Fruit fly (Drosophila melanogaster): Measurements from ENCODE around the gene del.
A peak's percentile ranks its signal among the peaks of the same experiment; 100 is the strongest.

The del gene

dm6 chr2L:21156156-21157040 lies 8.1 kb upstream of the del start, which contains the start of the genes Mpp6 and E2f2 (continued):
- TF ChIP-seq CG8924 (tag; optimal IDR thresholded peaks at IDR 0.05) = peak; percentile 13
- peak; percentile 41 for TF ChIP-seq tio (GFP tag; optimal IDR thresholded peaks at IDR 0.05)
- no peak for TF ChIP-seq run (tag; optimal IDR thresholded peaks at IDR 0.05)
- TF ChIP-seq CG7357 (GFP tag; IDR thresholded peaks at IDR 0.05) = no peak
- peak; percentile 15; the same call in 1 of the 2 replicates for TF ChIP-seq H2.0 (GFP tag; IDR thresholded peaks at IDR 0.05)
- peak; percentile 16 for TF ChIP-seq Bteb2 (GFP tag; optimal IDR thresholded peaks at IDR 0.05)
- TF ChIP-seq CG32772 (GFP tag; IDR thresholded peaks at IDR 0.05) = peak; percentile 61
- TF ChIP-seq CG7987 (GFP tag; optimal IDR thresholded peaks at IDR 0.05) = peak; percentile 28
- no peak for TF ChIP-seq crc (GFP tag; optimal IDR thresholded peaks at IDR 0.05)
- TF ChIP-seq stwl (tag; optimal IDR thresholded peaks at IDR 0.05) = peak; percentile 46
- TF ChIP-seq bigmax (GFP tag; optimal IDR thresholded peaks at IDR 0.05) = no peak
- TF ChIP-seq ftz-f1 (GFP tag; optimal IDR thresholded peaks at IDR 0.05) = no peak
- TF ChIP-seq otp (GFP tag; IDR thresholded peaks at IDR 0.05) = no peak
- peak; percentile 33 for TF ChIP-seq trem (tag; optimal IDR thresholded peaks at IDR 0.05)
- peak; percentile 21 for TF ChIP-seq Fer1 (GFP tag; optimal IDR thresholded peaks at IDR 0.05)
- peak; percentile 22 for TF ChIP-seq CoRest (tag; optimal IDR thresholded peaks at IDR 0.05)
- TF ChIP-seq E2f2 (GFP tag; IDR thresholded peaks at IDR 0.05) = peak; percentile 93
- peak; percentile 78 for TF ChIP-seq pzg (GFP tag; optimal IDR thresholded peaks at IDR 0.05)
- peak in 1 of 2 experiments; percentile 16 for TF ChIP-seq Pdp1 (GFP tag; optimal IDR thresholded peaks at IDR 0.05)
- TF ChIP-seq abd-A (tag; optimal IDR thresholded peaks at IDR 0.05) = no peak
- TF ChIP-seq E2f1 (GFP tag; IDR thresholded peaks at IDR 0.05) = no peak
- peak; percentile 59; the same call in 2 of the 3 replicates for TF ChIP-seq CG11456 (GFP tag; IDR thresholded peaks at IDR 0.05)
- peak; percentile 24 for TF ChIP-seq Hsf (GFP tag; optimal IDR thresholded peaks at IDR 0.05)
- TF ChIP-seq emc (GFP tag; optimal IDR thresholded peaks at IDR 0.05) = peak; percentile 9
- peak; percentile 29 for TF ChIP-seq Dip3 (GFP tag; optimal IDR thresholded peaks at IDR 0.05)
- TF ChIP-seq al (GFP tag; IDR thresholded peaks at IDR 0.05) = peak; percentile 29; the same call in 1 of the 2 replicates
- TF ChIP-seq CG6272 (GFP tag; IDR thresholded peaks at IDR 0.05) = peak; percentile 50; the same call in 1 of the 2 replicates
- no peak for TF ChIP-seq CG30431 (GFP tag; optimal IDR thresholded peaks at IDR 0.05)
- peak; percentile 84 for TF ChIP-seq CG11085 (GFP tag; IDR thresholded peaks at IDR 0.05)
- no peak for TF ChIP-seq CG11723 (GFP tag; optimal IDR thresholded peaks at IDR 0.05)
- peak; percentile 44 for TF ChIP-seq Sry-β (GFP tag; optimal IDR thresholded peaks at IDR 0.05)
- TF ChIP-seq Med (GFP tag) = peak; percentile 87
- TF ChIP-seq vfl (GFP tag; optimal IDR thresholded peaks at IDR 0.05) = peak; percentile 4
- TF ChIP-seq amos (GFP tag; IDR thresholded peaks at IDR 0.05; ENCODE audit: partially characterized antibody) = peak; percentile 95
- TF ChIP-seq CG34376 (GFP tag; optimal IDR thresholded peaks at IDR 0.05) = peak; percentile 6
- TF ChIP-seq br (optimal IDR thresholded peaks at IDR 0.05) = no peak
- TF ChIP-seq CG2712 (tag; optimal IDR thresholded peaks at IDR 0.05) = peak; percentile 13
- TF ChIP-seq CG33557 (GFP tag; optimal IDR thresholded peaks at IDR 0.05) = peak; percentile 3
- peak; percentile 93 for TF ChIP-seq CG42726 (GFP tag; IDR thresholded peaks at IDR 0.05; ENCODE audit: partially characterized antibody)
- TF ChIP-seq aop (GFP tag; IDR thresholded peaks at IDR 0.05) = no peak
- TF ChIP-seq org-1 (GFP tag; optimal IDR thresholded peaks at IDR 0.05) = no peak
- no peak for TF ChIP-seq CG6813 (GFP tag; optimal IDR thresholded peaks at IDR 0.05)
- no peak for TF ChIP-seq gt (GFP tag; IDR thresholded peaks at IDR 0.05)
- TF ChIP-seq MBD-R2 (GFP tag; IDR thresholded peaks at IDR 0.05) = peak; percentile 81
- TF ChIP-seq Lhr (GFP tag; optimal IDR thresholded peaks at IDR 0.05) = peak; percentile 7
- TF ChIP-seq Scr (GFP tag; IDR thresholded peaks at IDR 0.05; ENCODE audit: partially characterized antibody) = peak; percentile 82
- peak; percentile 68 for TF ChIP-seq CG34224 (GFP tag; IDR thresholded peaks at IDR 0.05; ENCODE audit: partially characterized antibody)
- TF ChIP-seq Myb (GFP tag; optimal IDR thresholded peaks at IDR 0.05) = peak; percentile 33
- TF ChIP-seq bbx (GFP tag; IDR thresholded peaks at IDR 0.05; ENCODE audit: partially characterized antibody) = peak; percentile 93
